Fruit fly (Drosophila melanogaster): ENCODE results near the gene CG42446.

CG42446 gene

dm6 chr3R:16355393-16355943 lies 4.4 kb downstream of the CG42446 start (continued):
- TF ChIP-seq CG31365 (tag; optimal IDR thresholded peaks at IDR 0.05) (no peak), Ada2b (GFP tag; IDR thresholded peaks at IDR 0.05) (peak; percentile 52; the same call in 1 of the 2 replicates), CG5180 (GFP tag; optimal IDR thresholded peaks at IDR 0.05) (no peak), CG18599 (GFP tag; optimal IDR thresholded peaks at IDR 0.05) (peak; percentile 79), pan (optimal IDR thresholded peaks at IDR 0.05) (no peak), pan (GFP tag; optimal IDR thresholded peaks at IDR 0.05 in 1 of 2, IDR thresholded peaks at IDR 0.05 in 1 of 2) (peak in 1 of 2 experiments; percentile 31), CG32532 (GFP tag; IDR thresholded peaks at IDR 0.05) (peak; percentile 88), crp (GFP tag; optimal IDR thresholded peaks at IDR 0.05) (no peak), CG1024 (GFP tag; IDR thresholded peaks at IDR 0.05) (no peak), aop (GFP tag; IDR thresholded peaks at IDR 0.05) (no peak), twi (tag; optimal IDR thresholded peaks at IDR 0.05) (no peak), Neu2 (GFP tag; optimal IDR thresholded peaks at IDR 0.05; ENCODE audit: borderline replicate concordance) (no peak), dpn (GFP tag; optimal IDR thresholded peaks at IDR 0.05) (peak; percentile 40 to 48), zfh1 (GFP tag; IDR thresholded peaks at IDR 0.05) (0 out of 3 replicates have a peak, but pooled peaks have one; percentile 10), CG3726 (GFP tag; IDR thresholded peaks at IDR 0.05) (no peak), so (GFP tag; IDR thresholded peaks at IDR 0.05) (no peak), CG11695 (GFP tag; IDR thresholded peaks at IDR 0.05) (no peak; the same call in 2 of the 3 replicates), Sry-β (GFP tag; optimal IDR thresholded peaks at IDR 0.05) (no peak), croc (GFP tag; conservative IDR thresholded peaks at IDR 0.05) (no peak), CG7745 (tag; optimal IDR thresholded peaks at IDR 0.05) (no peak), Usf (GFP tag; optimal IDR thresholded peaks at IDR 0.05) (peak; percentile 1), CG6791 (GFP tag; IDR thresholded peaks at IDR 0.05; ENCODE audit: partially characterized antibody) (no peak), cad (GFP tag; optimal IDR thresholded peaks at IDR 0.05) (no peak), CG18262 (tag; optimal IDR thresholded peaks at IDR 0.05) (no peak), Hmx (GFP tag; optimal IDR thresholded peaks at IDR 0.05) (no peak), sob (GFP tag; IDR thresholded peaks at IDR 0.05) (peak; percentile 63), E2f2 (GFP tag; IDR thresholded peaks at IDR 0.05) (no peak), Ssrp (tag; optimal IDR thresholded peaks at IDR 0.05) (no peak), CG31441 (GFP tag; IDR thresholded peaks at IDR 0.05) (no peak), TFAM (GFP tag; optimal IDR thresholded peaks at IDR 0.05) (no peak), CG4854 (GFP tag; optimal IDR thresholded peaks at IDR 0.05) (peak; percentile 18), CrebB (tag; optimal IDR thresholded peaks at IDR 0.05) (no peak), Optix (GFP tag; IDR thresholded peaks at IDR 0.05) (no peak), sima (GFP tag; optimal IDR thresholded peaks at IDR 0.05) (no peak), dm (GFP tag; optimal IDR thresholded peaks at IDR 0.05) (no peak), al (GFP tag; IDR thresholded peaks at IDR 0.05) (peak; percentile 48; the same call in 1 of the 2 replicates), CG11093 (GFP tag; IDR thresholded peaks at IDR 0.05) (no peak), cas (GFP tag; IDR thresholded peaks at IDR 0.05) (no peak), CG32767 (GFP tag; IDR thresholded peaks at IDR 0.05) (no peak), Drgx (GFP tag; IDR thresholded peaks at IDR 0.05) (no peak), kah (GFP tag; optimal IDR thresholded peaks at IDR 0.05) (peak; percentile 35), CG1647 (GFP tag; optimal IDR thresholded peaks at IDR 0.05) (peak; percentile 13), ro (GFP tag; IDR thresholded peaks at IDR 0.05) (no peak), crc (GFP tag; optimal IDR thresholded peaks at IDR 0.05) (no peak), lbe (GFP tag; optimal IDR thresholded peaks at IDR 0.05) (no peak), Ptx1 (GFP tag; IDR thresholded peaks at IDR 0.05) (peak; percentile 29; the same call in 1 of the 2 replicates), lilli (GFP tag; optimal IDR thresholded peaks at IDR 0.05) (peak; percentile 68), CG12391 (tag; optimal IDR thresholded peaks at IDR 0.05) (no peak), tx (GFP tag; optimal IDR thresholded peaks at IDR 0.05) (peak; percentile 36), ATbp (GFP tag; optimal IDR thresholded peaks at IDR 0.05) (no peak), grn (GFP tag; optimal IDR thresholded peaks at IDR 0.05) (no peak), CG12744 (GFP tag; optimal IDR thresholded peaks at IDR 0.05) (no peak)
